Worm (Caenorhabditis elegans) whole organism, L4 larva: ENCODE data around the gene C08B6.18.

Source experiments
- F44E2.7 ChIP-seq: fragments of 200-800 bp; sonication (Bioruptor generic); IDR thresholded peaks from 2 replicates; pipeline ENCODE4 v2.1.2; 2022; ENCODE audit warnings: missing genetic modification characterization, missing compliant biosample characterization
- aha-1 ChIP-seq: fragments of 150-350 bp; peaks from one replicate; lab custom pipeline; 2014; ENCODE audit warnings: missing biosample characterization, missing genetic modification characterization
- aly-2 ChIP-seq: sonication (generic microtip); optimal IDR thresholded peaks from 2 replicates; lab custom pipeline; 2018; ENCODE audit warnings: missing biosample characterization, missing genetic modification characterization
- attf-4 ChIP-seq: sonication (generic microtip); optimal IDR thresholded peaks from 3 replicates; lab custom pipeline; 2017; ENCODE audit warnings: missing biosample characterization, missing genetic modification characterization
- daf-16 ChIP-seq, 3 experiments: sonication (generic microtip); optimal IDR thresholded peaks; 2 replicates each; lab custom pipeline; 2016 to 2017; ENCODE audit warnings: missing genetic modification characterization in 3 of 3, missing genetic modification reagents in 3 of 3, mild to moderate bottlenecking in 2 of 3, missing compliant biosample characterization in 2 of 3, missing biosample characterization in 1 of 3, moderate library complexity in 1 of 3
- daf-8 ChIP-seq: fragments of 200-800 bp; sonication (Bioruptor generic); IDR thresholded peaks from 2 replicates; pipeline ENCODE4 v1.3.6; 2022; ENCODE audit warnings: missing genetic modification characterization, missing compliant biosample characterization
- dmd-6 ChIP-seq: fragments of 200-800 bp; sonication (Bioruptor generic); IDR thresholded peaks from 2 replicates; pipeline ENCODE4 v1.3.6; 2022; ENCODE audit warnings: missing genetic modification reagents, missing genetic modification characterization, missing compliant biosample characterization
- dmd-8 ChIP-seq: fragments of 200-800 bp; sonication (Bioruptor generic); IDR thresholded peaks from 2 replicates; pipeline ENCODE4 v1.3.6; 2022; ENCODE audit warnings: missing genetic modification characterization, missing compliant biosample characterization
- duxl-1 ChIP-seq: sonication (generic microtip); optimal IDR thresholded peaks from 2 replicates; lab custom pipeline; 2016; ENCODE audit warnings: mild to moderate bottlenecking, missing genetic modification characterization, moderate library complexity, missing compliant biosample characterization; ENCODE audit not compliant: poor library complexity
- dve-1 ChIP-seq: sonication (generic microtip); optimal IDR thresholded peaks from 2 replicates; lab custom pipeline; 2017; ENCODE audit warnings: antibody characterized with exemption, mild to moderate bottlenecking, missing genetic modification characterization, missing compliant biosample characterization; ENCODE audit not compliant: insufficient read depth
- fos-1 ChIP-seq: fragments of 150-350 bp; optimal IDR thresholded peaks from 2 replicates; lab custom pipeline; 2014; ENCODE audit warnings: missing biosample characterization, missing genetic modification characterization
- hlh-11 ChIP-seq: fragments of 200-800 bp; sonication (Bioruptor generic); optimal IDR thresholded peaks from 2 replicates; lab custom pipeline; 2018; ENCODE audit warnings: mild to moderate bottlenecking, missing genetic modification characterization, missing compliant biosample characterization
- hmg-1.1 ChIP-seq: fragments of 200-800 bp; sonication (Bioruptor generic); IDR thresholded peaks from 2 replicates; pipeline ENCODE4 v1.3.6; 2022; ENCODE audit warnings: missing genetic modification reagents, missing genetic modification characterization, missing compliant biosample characterization
- lim-7 ChIP-seq: fragments of 200-800 bp; sonication (Bioruptor generic); IDR thresholded peaks from 2 replicates; pipeline ENCODE4 v1.3.6; 2022; ENCODE audit warnings: missing genetic modification characterization, missing compliant biosample characterization
- lin-15B ChIP-seq: fragments of 150-350 bp; sonication (generic microtip); optimal IDR thresholded peaks from 3 replicates; lab custom pipeline; 2014; ENCODE audit warnings: missing biosample characterization, missing genetic modification characterization
- lin-29 ChIP-seq: fragments of 200-800 bp; sonication (Bioruptor generic); IDR thresholded peaks from 2 replicates; pipeline ENCODE4 v1.3.6; 2022; ENCODE audit warnings: missing genetic modification reagents, missing genetic modification characterization, missing compliant biosample characterization
- lin-38 ChIP-seq: fragments of 200-800 bp; sonication (Bioruptor generic); IDR thresholded peaks from 2 replicates; pipeline ENCODE4 v1.3.6; 2022; ENCODE audit warnings: missing genetic modification reagents, missing genetic modification characterization, missing compliant biosample characterization
- lsy-2 ChIP-seq, 2 experiments: fragments of 150-350 bp in 1 of 2; sonication (generic microtip) in 1 of 2; optimal IDR thresholded peaks; 2 replicates each; lab custom pipeline; 2014 to 2017; ENCODE audit warnings: missing biosample characterization in 2 of 2, missing genetic modification characterization in 2 of 2
- madf-5 ChIP-seq, 2 experiments: fragments of 200-800 bp; sonication (Bioruptor generic); IDR thresholded peaks; 2 replicates each; pipeline ENCODE4 v1.3.6; 2022; ENCODE audit warnings: missing compliant biosample characterization in 2 of 2, missing genetic modification characterization in 2 of 2
- mdl-1 ChIP-seq, 2 experiments: fragments of 150-350 bp in 1 of 2; sonication (generic microtip) in 1 of 2; optimal IDR thresholded peaks; 2 replicates each; lab custom pipeline; 2014 to 2017; ENCODE audit warnings: missing biosample characterization in 2 of 2, missing genetic modification characterization in 2 of 2
- mep-1 ChIP-seq: fragments of 150-350 bp; sonication (generic microtip); optimal IDR thresholded peaks from 3 replicates; lab custom pipeline; 2014; ENCODE audit warnings: missing biosample characterization, missing genetic modification characterization
- nhr-102 ChIP-seq: sonication (generic microtip); optimal IDR thresholded peaks from 2 replicates; lab custom pipeline; 2016; ENCODE audit warnings: mild to moderate bottlenecking, missing genetic modification characterization, moderate library complexity, missing compliant biosample characterization
- nhr-28 ChIP-seq: fragments of 150-350 bp; optimal IDR thresholded peaks from 2 replicates; lab custom pipeline; 2014; ENCODE audit warnings: missing biosample characterization, missing genetic modification characterization
- nhr-48 ChIP-seq: sonication (generic microtip); optimal IDR thresholded peaks from 2 replicates; lab custom pipeline; 2016; ENCODE audit warnings: mild to moderate bottlenecking, missing genetic modification characterization, missing compliant biosample characterization
- nhr-6 ChIP-seq: fragments of 150-350 bp; optimal IDR thresholded peaks from 2 replicates; lab custom pipeline; 2014; ENCODE audit warnings: missing biosample characterization, missing genetic modification characterization
- nhr-77 ChIP-seq: fragments of 150-350 bp; optimal IDR thresholded peaks from 2 replicates; lab custom pipeline; 2014; ENCODE audit warnings: missing biosample characterization, missing genetic modification characterization
- php-3 ChIP-seq: fragments of 200-800 bp; sonication (Bioruptor generic); IDR thresholded peaks from 2 replicates; pipeline ENCODE4 v1.3.6; 2022; ENCODE audit warnings: missing genetic modification reagents, missing genetic modification characterization, missing compliant biosample characterization
- pqm-1 ChIP-seq: sonication (generic microtip); optimal IDR thresholded peaks from 2 replicates; lab custom pipeline; 2017; ENCODE audit warnings: missing biosample characterization, missing genetic modification characterization
- rbr-2 ChIP-seq: sonication (generic microtip); optimal IDR thresholded peaks from 2 replicates; lab custom pipeline; 2016; ENCODE audit warnings: missing genotype, missing genetic modification characterization, missing compliant biosample characterization
- saeg-2 ChIP-seq: fragments of 200-800 bp; sonication (Bioruptor generic); IDR thresholded peaks from 2 replicates; pipeline ENCODE4 v1.3.6; 2022; ENCODE audit warnings: missing genetic modification reagents, missing genetic modification characterization, missing compliant biosample characterization
- sdz-12 ChIP-seq: fragments of 200-800 bp; sonication (Bioruptor generic); optimal IDR thresholded peaks from 2 replicates; lab custom pipeline; 2018; ENCODE audit warnings: mild to moderate bottlenecking, missing genetic modification characterization, missing compliant biosample characterization
- skn-1 ChIP-seq: fragments of 150-350 bp; optimal IDR thresholded peaks from 2 replicates; lab custom pipeline; 2014; ENCODE audit warnings: missing biosample characterization, missing genetic modification characterization
- spr-3 ChIP-seq: fragments of 200-800 bp; sonication (Bioruptor generic); optimal IDR thresholded peaks from 2 replicates; lab custom pipeline; 2018; ENCODE audit warnings: mild to moderate bottlenecking, missing genetic modification characterization, missing compliant biosample characterization
- tag-97 ChIP-seq: fragments of 200-800 bp; sonication (Bioruptor generic); IDR thresholded peaks from 2 replicates; pipeline ENCODE4 v1.3.6; 2022; ENCODE audit warnings: missing genetic modification characterization, missing compliant biosample characterization
- unc-130 ChIP-seq: sonication (generic microtip); optimal IDR thresholded peaks from 2 replicates; lab custom pipeline; 2016; ENCODE audit warnings: missing genetic modification reagents, missing genetic modification characterization, missing compliant biosample characterization
- unc-39 ChIP-seq: sonication (generic microtip); optimal IDR thresholded peaks from 2 replicates; lab custom pipeline; 2017; ENCODE audit warnings: missing biosample characterization, missing genetic modification characterization
- unc-62 ChIP-seq, 3 experiments: fragments of 150-350 bp in 1 of 3; sonication (generic microtip); optimal IDR thresholded peaks in 2 of 3; peaks in 1 of 3; 1 replicate in 1 of 3; 2 replicates in 2 of 3; lab custom pipeline; 2014 to 2017; ENCODE audit warnings: missing biosample characterization in 3 of 3, missing genetic modification characterization in 3 of 3, missing genetic modification reagents in 3 of 3, missing genotype in 1 of 3
- zag-1 ChIP-seq: fragments of 150-350 bp; optimal IDR thresholded peaks from 2 replicates; lab custom pipeline; 2014; ENCODE audit warnings: missing biosample characterization, missing genetic modification characterization
- zip-11 ChIP-seq: fragments of 200-800 bp; sonication (Bioruptor generic); IDR thresholded peaks from 2 replicates; pipeline ENCODE4 v1.3.6; 2022; ENCODE audit warnings: missing genetic modification characterization, missing compliant biosample characterization
- ztf-11 ChIP-seq: fragments of 150-350 bp; optimal IDR thresholded peaks from 2 replicates; lab custom pipeline; 2014; ENCODE audit warnings: missing biosample characterization, missing genetic modification characterization
- ztf-7 ChIP-seq: fragments of 150-350 bp; optimal IDR thresholded peaks from 2 replicates; lab custom pipeline; 2014; ENCODE audit warnings: missing biosample characterization, missing genetic modification characterization

The C08B6.18 gene

DNA sequence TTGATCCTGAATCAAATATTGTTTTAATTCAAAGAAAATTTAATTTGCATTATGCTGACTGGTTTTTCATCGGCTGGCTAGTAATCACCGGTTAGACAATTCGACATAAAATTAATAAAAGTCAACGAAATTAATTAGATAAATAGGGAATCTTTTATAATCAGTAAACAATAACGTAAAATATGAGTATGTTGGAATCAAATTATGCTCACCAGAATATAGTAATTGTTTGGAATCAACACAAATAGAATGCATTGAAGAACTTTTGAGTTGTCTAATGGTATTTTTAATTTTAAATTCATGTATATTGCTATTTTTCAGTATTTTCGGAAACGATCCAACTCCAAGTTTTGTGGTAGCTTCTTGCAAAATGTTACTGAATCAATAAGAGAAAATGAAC, 28.5 kb downstream of the C08B6.18 start, which contains the start of gene C08B6.2:
Gene C08B6.2, plus strand, starts transcription at position 301 of the 400 bp plus-strand sequence.
- TF ChIP-seq aly-2 (tag; lab: Kevin White, UChicago) (no peak), aha-1 (tag; lab: Kevin White, UChicago) (peak; percentile 44), hlh-11 (tag; lab: Kevin White, UChicago) (no peak), mdl-1 (tag; optimal IDR thresholded peaks at IDR 0.05; lab: Kevin White, UChicago) (no peak), zag-1 (no peak)

DNA sequence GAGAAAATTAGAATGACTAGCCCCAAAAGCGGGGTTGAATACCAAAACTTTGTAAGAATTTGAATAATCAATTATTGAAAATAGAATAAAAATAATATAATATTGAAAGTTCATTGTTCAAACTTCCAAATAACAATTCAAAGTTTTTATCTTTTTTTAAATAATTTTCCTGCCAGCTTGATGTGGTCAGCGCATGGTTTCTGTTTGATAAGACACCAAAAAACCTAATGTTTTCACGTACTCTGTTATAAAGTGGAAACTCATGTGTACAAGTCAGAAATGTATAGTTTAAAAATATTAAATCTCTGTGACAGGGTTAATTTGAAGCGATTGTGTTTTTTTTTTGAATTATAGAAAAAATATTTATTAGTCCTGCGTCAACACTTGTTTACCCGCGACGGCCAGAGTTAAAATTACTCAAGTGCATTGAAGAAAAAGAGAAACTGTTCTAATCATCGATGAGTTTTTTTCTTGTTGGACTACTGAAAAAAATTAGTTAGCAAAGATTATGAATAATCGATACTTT, 29.1 kb downstream of the C08B6.18 start, which contains the start of gene ugt-17:
Gene ugt-17, minus strand, starts transcription at position 180 of the 526 bp plus-strand sequence.
- TF ChIP-seq hmg-1.1 (no peak), nhr-28 (peak; percentile 65), fos-1 (tag; lab: Kevin White, UChicago) (no peak), hlh-11 (tag; lab: Kevin White, UChicago) (peak; percentile 50), daf-16 (GFP tag; optimal IDR thresholded peaks at IDR 0.05; lab: Kevin White, UChicago) (no peak), daf-16 (tag; optimal IDR thresholded peaks at IDR 0.05; lab: Kevin White, UChicago) (peak; percentile 91), dmd-6 (GFP tag; lab: Robert Waterston, UW) (peak; percentile 78), dmd-8 (GFP tag; lab: Robert Waterston, UW) (no peak), lin-38 (GFP tag; lab: Robert Waterston, UW) (no peak), php-3 (peak; percentile 60; the same call in 1 of the 2 replicates), sdz-12 (no peak), unc-39 (tag; lab: Kevin White, UChicago) (no peak), tag-97 (GFP tag; lab: Robert Waterston, UW) (no peak), F44E2.7 (GFP tag; lab: Robert Waterston, UW) (no peak), nhr-102 (tag; lab: Kevin White, UChicago) (peak; percentile 7), nhr-77 (peak; percentile 61), duxl-1 (tag; lab: Kevin White, UChicago) (no peak), daf-8 (GFP tag; lab: Robert Waterston, UW) (no peak), pqm-1 (tag; lab: Kevin White, UChicago) (peak; percentile 74), dve-1 (tag; lab: Kevin White, UChicago) (peak; percentile 70), madf-5 (GFP tag; IDR thresholded peaks at IDR 0.05; lab: Robert Waterston, UW) (no peak), aly-2 (tag; lab: Kevin White, UChicago) (no peak), zag-1 (no peak), nhr-6 (tag; lab: Kevin White, UChicago) (no peak), attf-4 (tag; lab: Kevin White, UChicago) (no peak)

DNA sequence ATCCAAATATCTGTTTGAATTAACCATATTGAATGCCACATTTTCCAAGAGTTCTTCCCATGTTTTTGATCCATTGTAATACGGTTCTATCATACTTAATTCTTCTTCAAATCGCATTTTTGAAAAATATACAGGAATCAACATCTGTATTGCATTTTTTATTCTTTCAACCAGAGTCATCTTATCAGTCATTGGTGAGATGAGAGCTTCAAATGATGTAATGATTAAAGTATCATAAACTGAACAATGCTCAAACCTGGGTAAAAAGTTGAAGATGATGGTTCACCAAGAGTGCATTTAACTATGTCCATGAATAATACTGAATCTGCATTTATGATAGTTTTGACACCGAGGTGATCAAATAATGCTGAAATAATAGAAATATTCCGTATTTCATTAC, 30.1 kb downstream of the C08B6.18 start:
- TF ChIP-seq lin-15B (tag; lab: Kevin White, UChicago) = no peak
- TF ChIP-seq unc-62 (GFP tag; optimal IDR thresholded peaks at IDR 0.05 in 1 of 2; lab: Kevin White, UChicago) = no peak
- TF ChIP-seq unc-62 (tag; optimal IDR thresholded peaks at IDR 0.05; lab: Kevin White, UChicago) = no peak
- TF ChIP-seq rbr-2 (tag; lab: Kevin White, UChicago) = no peak
- no peak for TF ChIP-seq nhr-48 (tag; lab: Kevin White, UChicago)
- peak; percentile 34 for TF ChIP-seq pqm-1 (tag; lab: Kevin White, UChicago)
- no peak for TF ChIP-seq spr-3 (GFP tag; lab: Kevin White, UChicago)
- 0 out of 2 replicates have a peak, but pooled peaks have one; percentile 23 for TF ChIP-seq dmd-6 (GFP tag; lab: Robert Waterston, UW)
- no peak for TF ChIP-seq skn-1
- TF ChIP-seq hmg-1.1 = no peak
- no peak for TF ChIP-seq nhr-28
- no peak for TF ChIP-seq zip-11 (GFP tag; lab: Robert Waterston, UW)
- no peak for TF ChIP-seq dmd-8 (GFP tag; lab: Robert Waterston, UW)
- no peak for TF ChIP-seq lsy-2 (tag; optimal IDR thresholded peaks at IDR 0.05; lab: Kevin White, UChicago)
- TF ChIP-seq F44E2.7 (GFP tag; lab: Robert Waterston, UW) = no peak
- TF ChIP-seq ztf-7 (tag; lab: Kevin White, UChicago) = peak; percentile 80
- peak; percentile 87 for TF ChIP-seq aha-1 (tag; lab: Kevin White, UChicago)
- no peak for TF ChIP-seq lin-29 (GFP tag; lab: Robert Waterston, UW)
- TF ChIP-seq fos-1 (tag; lab: Kevin White, UChicago) = no peak
- no peak for TF ChIP-seq ztf-11
- no peak for TF ChIP-seq lim-7 (GFP tag; lab: Robert Waterston, UW)
- no peak for TF ChIP-seq unc-130 (GFP tag; lab: Kevin White, UChicago)
- no peak for TF ChIP-seq saeg-2
- TF ChIP-seq duxl-1 (tag; lab: Kevin White, UChicago) = no peak
- TF ChIP-seq mep-1 = peak; percentile 38
- no peak for TF ChIP-seq daf-16 (GFP tag; optimal IDR thresholded peaks at IDR 0.05; lab: Kevin White, UChicago)
- TF ChIP-seq daf-16 (tag; optimal IDR thresholded peaks at IDR 0.05; lab: Kevin White, UChicago) = peak; percentile 48
- TF ChIP-seq dve-1 (tag; lab: Kevin White, UChicago) = peak; percentile 29
